Fruit fly (Drosophila melanogaster): ENCODE measurements around the gene Kap-alpha1.

Kap-alpha1 gene

dm6 chr3L:19791688-19792073 lies 15.4 kb upstream of the Kap-alpha1 start (continued):
- TF ChIP-seq Hand (GFP tag; optimal IDR thresholded peaks at IDR 0.05) (no peak), Nf-YC (tag; optimal IDR thresholded peaks at IDR 0.05) (no peak), CG2875 (GFP tag; optimal IDR thresholded peaks at IDR 0.05) (no peak), CG13894 (tag; optimal IDR thresholded peaks at IDR 0.05) (peak; percentile 49), Ssrp (tag; optimal IDR thresholded peaks at IDR 0.05) (no peak), rib (GFP tag; IDR thresholded peaks at IDR 0.05) (peak; percentile 95), her (GFP tag; optimal IDR thresholded peaks at IDR 0.05) (peak; percentile 2), CG10209 (GFP tag; optimal IDR thresholded peaks at IDR 0.05) (no peak), CG9727 (GFP tag; optimal IDR thresholded peaks at IDR 0.05) (no peak), CG12769 (tag; optimal IDR thresholded peaks at IDR 0.05) (peak; percentile 82), CG1792 (GFP tag; optimal IDR thresholded peaks at IDR 0.05) (no peak), lbe (GFP tag; optimal IDR thresholded peaks at IDR 0.05) (no peak), CG9932 (GFP tag; IDR thresholded peaks at IDR 0.05) (peak; percentile 29; the same call in 1 of the 2 replicates), ewg (GFP tag; optimal IDR thresholded peaks at IDR 0.05) (no peak), CG9215 (GFP tag; IDR thresholded peaks at IDR 0.05) (no peak), Poxn (GFP tag; IDR thresholded peaks at IDR 0.05) (no peak), pfk (GFP tag; optimal IDR thresholded peaks at IDR 0.05) (no peak), pan (optimal IDR thresholded peaks at IDR 0.05) (no peak), pan (GFP tag; optimal IDR thresholded peaks at IDR 0.05 in 1 of 2, IDR thresholded peaks at IDR 0.05 in 1 of 2) (peak in 1 of 2 experiments; percentile 27), lab (GFP tag; optimal IDR thresholded peaks at IDR 0.05) (no peak), dysf (GFP tag; IDR thresholded peaks at IDR 0.05) (no peak), phol (tag; optimal IDR thresholded peaks at IDR 0.05) (no peak), ttk (GFP tag; IDR thresholded peaks at IDR 0.05) (no peak), onecut (GFP tag; IDR thresholded peaks at IDR 0.05) (no peak), grn (GFP tag; optimal IDR thresholded peaks at IDR 0.05) (peak; percentile 82), Spps (tag; optimal IDR thresholded peaks at IDR 0.05) (no peak), zfh2 (GFP tag; optimal IDR thresholded peaks at IDR 0.05) (no peak), CG7745 (tag; optimal IDR thresholded peaks at IDR 0.05) (no peak), CG12071 (GFP tag; optimal IDR thresholded peaks at IDR 0.05) (peak; percentile 41), Stat92E (GFP tag; optimal IDR thresholded peaks at IDR 0.05) (peak in 1 of 3 experiments; percentile 0), CG1233 (GFP tag; optimal IDR thresholded peaks at IDR 0.05) (no peak), CG9817 (tag; optimal IDR thresholded peaks at IDR 0.05) (no peak), kah (GFP tag; optimal IDR thresholded peaks at IDR 0.05) (peak; percentile 38), abd-A (tag; optimal IDR thresholded peaks at IDR 0.05) (peak; percentile 95), pzg (GFP tag; optimal IDR thresholded peaks at IDR 0.05) (no peak), MESR4 (GFP tag; optimal IDR thresholded peaks at IDR 0.05) (no peak), CG15514 (GFP tag; optimal IDR thresholded peaks at IDR 0.05) (peak; percentile 35), dm (GFP tag; optimal IDR thresholded peaks at IDR 0.05) (no peak), pb (GFP tag; optimal IDR thresholded peaks at IDR 0.05) (peak; percentile 10), tgo (GFP tag; IDR thresholded peaks at IDR 0.05) (no peak), dmrt11E (tag; optimal IDR thresholded peaks at IDR 0.05) (no peak), sug (tag; optimal IDR thresholded peaks at IDR 0.05) (peak; percentile 63), Adf1 (GFP tag; IDR thresholded peaks at IDR 0.05) (peak; percentile 97), nom (GFP tag; optimal IDR thresholded peaks at IDR 0.05) (peak; percentile 25), CG17359 (tag; optimal IDR thresholded peaks at IDR 0.05) (peak; percentile 7), CG42726 (GFP tag; IDR thresholded peaks at IDR 0.05; ENCODE audit: partially characterized antibody) (no peak), CG10543 (GFP tag; optimal IDR thresholded peaks at IDR 0.05) (peak; percentile 84), CG31365 (tag; optimal IDR thresholded peaks at IDR 0.05) (peak; percentile 18), CG12104 (GFP tag; optimal IDR thresholded peaks at IDR 0.05) (no peak), tap (tag; optimal IDR thresholded peaks at IDR 0.05) (no peak)

All from whole organism, embryonic.